Fruit fly (Drosophila melanogaster) whole organism, embryonic: ENCODE measurements around the gene CG7715.

Source experiments
- Abd-B ChIP-seq: fragments of 200-800 bp; sonication (Bioruptor generic); optimal IDR thresholded peaks from 2 replicates; lab custom pipeline; 2018; ENCODE audit warnings: missing biosample characterization, mild to moderate bottlenecking, missing genetic modification characterization, moderate library complexity
- Bgb ChIP-seq: fragments of 200-800 bp; sonication (Bioruptor generic); IDR thresholded peaks from 2 replicates; pipeline ENCODE4 v1.3.6; 2022; ENCODE audit warnings: missing biosample characterization, missing genetic modification characterization; ENCODE audit not compliant: partially characterized antibody
- CG10209 ChIP-seq: fragments of 200-800 bp; sonication (Bioruptor generic); optimal IDR thresholded peaks from 3 replicates; lab custom pipeline; 2017; ENCODE audit warnings: missing biosample characterization, mild to moderate bottlenecking, missing genetic modification characterization, missing genetic modification reagents
- CG10654 ChIP-seq: fragments of 200-800 bp; sonication (Bioruptor generic); optimal IDR thresholded peaks from 2 replicates; lab custom pipeline; 2016; ENCODE audit warnings: missing biosample characterization, missing genetic modification characterization
- CG10959 ChIP-seq: fragments of 200-800 bp; sonication (Bioruptor generic); IDR thresholded peaks from 2 replicates; pipeline ENCODE4 v1.3.6; 2022; ENCODE audit warnings: missing biosample characterization, missing genetic modification characterization
- CG11085 ChIP-seq: fragments of 200-800 bp; sonication (Bioruptor generic); IDR thresholded peaks from 2 replicates; pipeline ENCODE4 v1.3.6; 2022; ENCODE audit warnings: missing biosample characterization, missing genetic modification characterization
- CG11247 ChIP-seq: fragments of 200-800 bp; sonication (Bioruptor generic); IDR thresholded peaks from 2 replicates; pipeline ENCODE4 v1.3.6; 2022; ENCODE audit warnings: missing biosample characterization, missing genetic modification characterization
- CG11696 ChIP-seq: fragments of 200-800 bp; sonication (Bioruptor generic); IDR thresholded peaks from 2 replicates; pipeline ENCODE4 v1.3.6; 2022; ENCODE audit warnings: missing biosample characterization, missing genetic modification characterization
- CG12155 ChIP-seq: fragments of 200-800 bp; sonication (Bioruptor generic); optimal IDR thresholded peaks from 3 replicates; lab custom pipeline; 2016; ENCODE audit warnings: missing biosample characterization, missing genetic modification characterization
- CG13296 ChIP-seq: fragments of 200-800 bp; sonication (Bioruptor generic); optimal IDR thresholded peaks from 3 replicates; lab custom pipeline; 2018; ENCODE audit warnings: missing biosample characterization, mild to moderate bottlenecking, missing genetic modification characterization
- CG13775 ChIP-seq: fragments of 200-800 bp; sonication (Bioruptor generic); optimal IDR thresholded peaks from 3 replicates; lab custom pipeline; 2017; ENCODE audit warnings: missing biosample characterization, mild to moderate bottlenecking, missing genetic modification characterization
- CG1602 ChIP-seq: fragments of 200-800 bp; sonication (Bioruptor generic); optimal IDR thresholded peaks from 3 replicates; lab custom pipeline; 2016; ENCODE audit warnings: missing biosample characterization, missing genetic modification characterization
- CG16813 ChIP-seq: fragments of 200-800 bp; sonication (Bioruptor generic); IDR thresholded peaks from 3 replicates; pipeline ENCODE4 v1.3.6; 2022; ENCODE audit warnings: missing biosample characterization, missing genetic modification characterization; ENCODE audit not compliant: partially characterized antibody
- CG17385 ChIP-seq: fragments of 200-800 bp; sonication (Bioruptor generic); optimal IDR thresholded peaks from 3 replicates; lab custom pipeline; 2018; ENCODE audit warnings: missing biosample characterization, mild to moderate bottlenecking, missing genetic modification characterization
- CG1792 ChIP-seq: fragments of 200-800 bp; sonication (Bioruptor generic); optimal IDR thresholded peaks from 2 replicates; lab custom pipeline; 2016; ENCODE audit warnings: missing biosample characterization, missing genetic modification characterization
- CG30403 ChIP-seq: fragments of 200-800 bp; sonication (Bioruptor generic); optimal IDR thresholded peaks from 3 replicates; lab custom pipeline; 2016; ENCODE audit warnings: missing biosample characterization, missing genetic modification characterization
- CG31365 ChIP-seq: fragments of 200-800 bp; sonication (Bioruptor generic); optimal IDR thresholded peaks from 2 replicates; lab custom pipeline; 2018; ENCODE audit warnings: missing biosample characterization, mild to moderate bottlenecking, missing genetic modification characterization
- CG3281 ChIP-seq: fragments of 200-800 bp; sonication (Bioruptor generic); optimal IDR thresholded peaks from 3 replicates; lab custom pipeline; 2017; ENCODE audit warnings: missing biosample characterization, mild to moderate bottlenecking, missing genetic modification characterization
- CG34376 ChIP-seq: fragments of 200-800 bp; sonication (Bioruptor generic); optimal IDR thresholded peaks from 2 replicates; lab custom pipeline; 2018; ENCODE audit warnings: missing biosample characterization, mild to moderate bottlenecking, missing genetic modification characterization
- CG7839 ChIP-seq: fragments of 200-800 bp; sonication (Bioruptor generic); optimal IDR thresholded peaks from 3 replicates; lab custom pipeline; 2018; ENCODE audit warnings: missing biosample characterization, mild to moderate bottlenecking, missing genetic modification characterization, moderate library complexity
- Dbx ChIP-seq: fragments of 200-800 bp; sonication (Bioruptor generic); IDR thresholded peaks from 3 replicates; pipeline ENCODE4 v1.3.6; 2022; ENCODE audit warnings: missing biosample characterization, missing genetic modification characterization
- Dek ChIP-seq: fragments of 200-800 bp; sonication (Bioruptor generic); optimal IDR thresholded peaks from 3 replicates; lab custom pipeline; 2019; ENCODE audit warnings: missing biosample characterization, mild to moderate bottlenecking, missing genetic modification characterization, moderate library complexity
- Dll ChIP-seq: fragments of 200-800 bp; sonication (Bioruptor generic); IDR thresholded peaks from 4 replicates; pipeline ENCODE4 v1.3.6; 2022; ENCODE audit warnings: missing biosample characterization, missing genetic modification characterization; ENCODE audit not compliant: partially characterized antibody
- Doc3 ChIP-seq: fragments of 200-800 bp; sonication (Bioruptor generic); IDR thresholded peaks from 3 replicates; pipeline ENCODE4 v1.3.6; 2022; ENCODE audit warnings: missing biosample characterization, missing genetic modification characterization; ENCODE audit not compliant: partially characterized antibody
- Ets97D ChIP-seq: fragments of 200-800 bp; sonication (Bioruptor generic); optimal IDR thresholded peaks from 3 replicates; lab custom pipeline; 2016; ENCODE audit warnings: missing biosample characterization, missing genetic modification characterization
- HLH54F ChIP-seq: fragments of 200-800 bp; sonication (Bioruptor generic); optimal IDR thresholded peaks from 3 replicates; lab custom pipeline; 2016; ENCODE audit warnings: missing biosample characterization, missing genetic modification characterization
- HmgZ ChIP-seq: fragments of 200-800 bp; sonication (Bioruptor generic); optimal IDR thresholded peaks from 2 replicates; lab custom pipeline; 2018; ENCODE audit warnings: missing biosample characterization, mild to moderate bottlenecking, missing genetic modification characterization
- Med ChIP-seq: fragments of 200-800 bp; sonication (Bioruptor generic); peaks from one replicate; lab custom pipeline; 2016; ENCODE audit warnings: missing biosample characterization, missing genetic modification characterization, mild to moderate bottlenecking, inconsistent platforms, moderate library complexity
- NfI ChIP-seq: fragments of 200-800 bp; sonication (Bioruptor generic); optimal IDR thresholded peaks from 3 replicates; lab custom pipeline; 2018; ENCODE audit warnings: missing biosample characterization, mild to moderate bottlenecking, missing genetic modification characterization, moderate library complexity
- Tbp ChIP-seq: fragments of >200 bp; optimal IDR thresholded peaks from 2 replicates; lab custom pipeline; 2018; ENCODE audit warnings: missing biosample characterization, missing genetic modification characterization
- Trl ChIP-seq, 3 experiments: fragments of >200 bp in 2 of 3; fragments of 200-800 bp in 1 of 3; sonication (Bioruptor generic) in 1 of 3; optimal IDR thresholded peaks; 2 replicates in 1 of 3; 3 replicates in 2 of 3; lab custom pipeline; 2016 to 2017; ENCODE audit warnings: missing biosample characterization in 1 of 3, missing genetic modification characterization in 1 of 3
- bab2 ChIP-seq: fragments of 200-800 bp; sonication (Bioruptor generic); optimal IDR thresholded peaks from 2 replicates; lab custom pipeline; 2016; ENCODE audit warnings: missing biosample characterization, missing genetic modification characterization
- chn ChIP-seq: fragments of 200-800 bp; sonication (Bioruptor generic); optimal IDR thresholded peaks from 2 replicates; lab custom pipeline; 2016; ENCODE audit warnings: missing biosample characterization, missing genetic modification characterization
- dati ChIP-seq: fragments of 200-800 bp; sonication (Bioruptor generic); IDR thresholded peaks from 2 replicates; pipeline ENCODE4 v1.3.6; 2022; ENCODE audit warnings: missing biosample characterization, missing genetic modification characterization
- fu2 ChIP-seq: fragments of 200-800 bp; sonication (Bioruptor generic); optimal IDR thresholded peaks from 2 replicates; lab custom pipeline; 2016; ENCODE audit warnings: missing biosample characterization, missing genetic modification characterization
- h ChIP-seq: fragments of >200 bp; optimal IDR thresholded peaks from 2 replicates; lab custom pipeline; 2017
- lola ChIP-seq, 3 experiments: fragments of >200 bp in 2 of 3; fragments of 200-800 bp in 1 of 3; sonication (Bioruptor generic) in 1 of 3; optimal IDR thresholded peaks; 2 replicates each; lab custom pipeline; 2017 to 2019; ENCODE audit warnings: missing biosample characterization in 3 of 3, missing genetic modification characterization in 3 of 3, mild to moderate bottlenecking in 1 of 3, moderate library complexity in 1 of 3
- luna ChIP-seq: fragments of 200-800 bp; sonication (Bioruptor generic); optimal IDR thresholded peaks from 2 replicates; lab custom pipeline; 2016; ENCODE audit warnings: missing biosample characterization, missing genetic modification characterization
- maf-S ChIP-seq: fragments of 200-800 bp; sonication (Bioruptor generic); optimal IDR thresholded peaks from 2 replicates; lab custom pipeline; 2016; ENCODE audit warnings: missing biosample characterization, missing genetic modification characterization
- oc ChIP-seq: fragments of 200-800 bp; sonication (Bioruptor generic); optimal IDR thresholded peaks from 2 replicates; lab custom pipeline; 2018; ENCODE audit warnings: missing biosample characterization, mild to moderate bottlenecking, missing genetic modification characterization, moderate library complexity
- pnt ChIP-seq: fragments of 200-800 bp; sonication (Bioruptor generic); optimal IDR thresholded peaks from 3 replicates; lab custom pipeline; 2016; ENCODE audit warnings: missing biosample characterization, missing genetic modification characterization
- sc ChIP-seq, 3 experiments: fragments of >200 bp in 2 of 3; fragments of 200-800 bp in 1 of 3; sonication (Bioruptor generic) in 1 of 3; optimal IDR thresholded peaks; 2 replicates in 2 of 3; 3 replicates in 1 of 3; lab custom pipeline; 2017; ENCODE audit warnings: mild to moderate bottlenecking in 1 of 3, missing biosample characterization in 1 of 3, missing genetic modification characterization in 1 of 3, missing genetic modification reagents in 1 of 3
- scrt ChIP-seq: fragments of 200-800 bp; sonication (Bioruptor generic); optimal IDR thresholded peaks from 2 replicates; lab custom pipeline; 2018; ENCODE audit warnings: missing biosample characterization, mild to moderate bottlenecking, missing genetic modification characterization, moderate library complexity
- shn ChIP-seq: fragments of 200-800 bp; sonication (Bioruptor generic); optimal IDR thresholded peaks from 3 replicates; lab custom pipeline; 2016; ENCODE audit warnings: missing biosample characterization, missing genetic modification characterization
- sisA ChIP-seq: fragments of 200-800 bp; sonication (Bioruptor generic); IDR thresholded peaks from 2 replicates; pipeline ENCODE4 v1.3.6; 2022; ENCODE audit warnings: missing biosample characterization, missing genetic modification characterization
- sqz ChIP-seq: fragments of 200-800 bp; sonication (Bioruptor generic); optimal IDR thresholded peaks from 3 replicates; lab custom pipeline; 2018; ENCODE audit warnings: missing biosample characterization, mild to moderate bottlenecking, missing genetic modification characterization
- tap ChIP-seq: fragments of 200-800 bp; optimal IDR thresholded peaks from 3 replicates; lab custom pipeline; 2019; ENCODE audit warnings: missing biosample characterization, mild to moderate bottlenecking, missing genetic modification characterization, moderate library complexity
- usp ChIP-seq: fragments of >200 bp; optimal IDR thresholded peaks from 2 replicates; lab custom pipeline; 2017; ENCODE audit warnings: missing biosample characterization, missing genetic modification characterization
- zfh1 ChIP-seq: fragments of 200-800 bp; sonication (Bioruptor generic); IDR thresholded peaks from 3 replicates; pipeline ENCODE4 v1.3.6; 2022; ENCODE audit warnings: missing biosample characterization, missing genetic modification characterization

CG7715 gene

dm6 chr3R:18743270-18743922 lies 15.1 kb upstream of the CG7715 start, which contains the start of gene Mekk1 (continued):
- TF ChIP-seq usp (GFP tag; lab: Kevin White, UChicago) (no peak), h (lab: Kevin White, UChicago) (no peak), shn (GFP tag; lab: Kevin White, UChicago) (peak; percentile 53), CG13296 (peak; percentile 17), lola (GFP tag; optimal IDR thresholded peaks at IDR 0.05; lab: Kevin White, UChicago) (peak in 1 of 3 experiments; percentile 30), sc (optimal IDR thresholded peaks at IDR 0.05; lab: Kevin White, UChicago) (no peak), sc (GFP tag; optimal IDR thresholded peaks at IDR 0.05; lab: Kevin White, UChicago) (no peak), CG11085 (GFP tag; lab: Robert Waterston, UW) (no peak), CG1792 (GFP tag; lab: Kevin White, UChicago) (peak; percentile 35), CG1602 (GFP tag; lab: Kevin White, UChicago) (no peak), dati (GFP tag; lab: Robert Waterston, UW) (no peak), maf-S (GFP tag; lab: Kevin White, UChicago) (peak; percentile 20), luna (peak; percentile 23), fu2 (peak; percentile 66), CG10209 (no peak), CG11247 (GFP tag; lab: Robert Waterston, UW) (no peak), Dbx (GFP tag; lab: Robert Waterston, UW) (peak; percentile 64; the same call in 2 of the 3 replicates), CG16813 (GFP tag; lab: Robert Waterston, UW) (peak; percentile 61), CG10654 (GFP tag; lab: Kevin White, UChicago) (peak; percentile 6), chn (GFP tag; lab: Kevin White, UChicago) (no peak), Doc3 (peak; percentile 41; the same call in 2 of the 3 replicates), sisA (GFP tag; lab: Robert Waterston, UW) (no peak), zfh1 (GFP tag; lab: Robert Waterston, UW) (no peak), Dek (peak; percentile 59), tap (tag; lab: Kevin White, UChicago) (no peak), CG31365 (tag; lab: Kevin White, UChicago) (no peak), HLH54F (GFP tag; lab: Kevin White, UChicago) (peak; percentile 67), CG3281 (peak; percentile 59), Tbp (GFP tag; lab: Kevin White, UChicago) (no peak), Dll (GFP tag; lab: Robert Waterston, UW) (peak; percentile 77), CG12155 (peak; percentile 59), pnt (GFP tag; lab: Kevin White, UChicago) (peak; percentile 9), scrt (GFP tag; lab: Kevin White, UChicago) (peak; percentile 72), Ets97D (GFP tag; lab: Kevin White, UChicago) (peak; percentile 62), sqz (GFP tag; lab: Kevin White, UChicago) (no peak), Abd-B (GFP tag; lab: Kevin White, UChicago) (peak; percentile 40), CG17385 (GFP tag; lab: Kevin White, UChicago) (no peak), CG7839 (peak; percentile 42), CG11696 (no peak), Med (GFP tag; lab: Kevin White, UChicago) (peak; percentile 78), HmgZ (tag; lab: Kevin White, UChicago) (peak; percentile 49), bab2 (GFP tag; lab: Kevin White, UChicago) (peak; percentile 40), CG34376 (peak; percentile 66), Bgb (GFP tag; lab: Robert Waterston, UW) (peak; percentile 51; the same call in 1 of the 2 replicates), oc (tag; lab: Kevin White, UChicago) (no peak), CG10959 (GFP tag; lab: Robert Waterston, UW) (no peak), NfI (GFP tag; lab: Kevin White, UChicago) (peak; percentile 63), CG13775 (GFP tag; lab: Kevin White, UChicago) (peak; percentile 20), Trl (optimal IDR thresholded peaks at IDR 0.05; lab: Kevin White, UChicago) (peak in 1 of 2 experiments; percentile 43), Trl (GFP tag; optimal IDR thresholded peaks at IDR 0.05; lab: Kevin White, UChicago) (peak; percentile 38), CG30403 (GFP tag; lab: Kevin White, UChicago) (peak; percentile 74)
